Fruit fly (Drosophila melanogaster) whole organism, embryonic: ENCODE measurements around the gene how.

Experiments used
- CG10321 ChIP-seq: fragments of 200-800 bp; sonication (Bioruptor generic); IDR thresholded peaks from 2 replicates; pipeline ENCODE4 v1.3.6; 2022; ENCODE audit warnings: missing biosample characterization, missing genetic modification characterization
- CG13894 ChIP-seq: fragments of 200-800 bp; sonication (Bioruptor generic); optimal IDR thresholded peaks from 3 replicates; lab custom pipeline; 2018; ENCODE audit warnings: missing biosample characterization, mild to moderate bottlenecking, missing genetic modification characterization, moderate library complexity
- CG15696 ChIP-seq: fragments of 200-800 bp; sonication (Bioruptor generic); optimal IDR thresholded peaks from 2 replicates; lab custom pipeline; 2019; ENCODE audit warnings: missing biosample characterization, mild to moderate bottlenecking, missing genetic modification characterization, moderate library complexity
- Dref ChIP-seq: fragments of 200-800 bp; sonication (Bioruptor generic); IDR thresholded peaks from 2 replicates; pipeline ENCODE4 v1.3.6; 2022; ENCODE audit warnings: missing biosample characterization, missing genetic modification characterization
- btn ChIP-seq: fragments of 200-800 bp; sonication (Bioruptor generic); optimal IDR thresholded peaks from 2 replicates; lab custom pipeline; 2016; ENCODE audit warnings: missing biosample characterization, missing genetic modification characterization
- crc ChIP-seq: fragments of 200-800 bp; sonication (Bioruptor generic); optimal IDR thresholded peaks from 2 replicates; lab custom pipeline; 2016; ENCODE audit warnings: missing biosample characterization, missing genetic modification characterization
- lola ChIP-seq, 3 experiments: fragments of >200 bp in 2 of 3; fragments of 200-800 bp in 1 of 3; sonication (Bioruptor generic) in 1 of 3; optimal IDR thresholded peaks; 2 replicates each; lab custom pipeline; 2017 to 2019; ENCODE audit warnings: missing biosample characterization in 3 of 3, missing genetic modification characterization in 3 of 3, mild to moderate bottlenecking in 1 of 3, moderate library complexity in 1 of 3
- row ChIP-seq: fragments of 200-800 bp; sonication (Bioruptor generic); IDR thresholded peaks from 3 replicates; pipeline ENCODE4 v1.3.6; 2022; ENCODE audit warnings: missing biosample characterization, missing genetic modification characterization

dm6 chr3R:22103114-22103513 lies 61.1 kb downstream of the how start, which contains the start of gene CG13407:
- TF ChIP-seq row (GFP tag; lab: Robert Waterston, UW) (no peak), crc (GFP tag; lab: Kevin White, UChicago) (no peak), Dref (GFP tag; lab: Robert Waterston, UW) (no peak), CG15696 (no peak), CG13894 (tag; lab: Kevin White, UChicago) (no peak), lola (GFP tag; optimal IDR thresholded peaks at IDR 0.05; lab: Kevin White, UChicago) (no peak), CG10321 (GFP tag; lab: Robert Waterston, UW) (no peak), btn (GFP tag; lab: Kevin White, UChicago) (no peak)
